Worm (Caenorhabditis elegans): ENCODE results near the gene F10E9.10.

ce11 chrIII:8283525-8283924, 36.6 kb downstream of the F10E9.10 start:
- TF ChIP-seq sea-2 (GFP tag; IDR thresholded peaks at IDR 0.05) (no peak), fkh-3 (tag; optimal IDR thresholded peaks at IDR 0.05) (no peak), hlh-26 (GFP tag; conservative IDR thresholded peaks at IDR 0.05) (no peak)
